Worm (Caenorhabditis elegans): ENCODE data around the gene istr-1.

istr-1 gene

ce11 chrV:12696790-12697189 lies 868 bp upstream of the istr-1 start:
- TF ChIP-seq sem-2 (GFP tag; optimal IDR thresholded peaks at IDR 0.05) (no peak), nhr-237 (tag; optimal IDR thresholded peaks at IDR 0.05) (no peak), sptf-1 (tag; optimal IDR thresholded peaks at IDR 0.05) (no peak), zip-8 (tag; optimal IDR thresholded peaks at IDR 0.05) (no peak), ceh-83 (GFP tag; optimal IDR thresholded peaks at IDR 0.05) (no peak), flh-1 (GFP tag; optimal IDR thresholded peaks at IDR 0.05) (no peak), M03D4.4 (tag; optimal IDR thresholded peaks at IDR 0.05) (no peak)

DNA sequence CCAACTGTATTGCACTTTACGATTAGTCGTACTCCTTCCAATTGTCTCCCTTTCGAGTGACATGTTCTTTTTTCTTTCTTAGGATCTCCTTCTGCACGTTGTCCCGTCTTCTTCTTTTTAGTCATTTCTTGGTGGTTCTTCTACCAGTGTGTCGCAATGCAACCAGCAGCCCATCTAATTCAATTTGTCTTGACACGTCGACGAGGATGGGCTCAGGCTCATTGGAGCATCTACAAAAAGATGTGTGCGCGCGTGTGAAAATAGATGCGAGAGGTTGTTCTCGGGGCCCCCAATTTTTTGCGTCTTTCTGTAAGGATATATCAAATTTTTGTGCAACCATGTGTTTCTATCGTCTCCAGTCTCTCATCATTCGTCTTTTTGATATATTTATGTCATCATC lies 4.0 kb downstream of the istr-1 start:
- TF ChIP-seq ces-1 (GFP tag; optimal IDR thresholded peaks at IDR 0.05), result peak; percentile 63
- no peak for TF ChIP-seq lsy-2 (tag; optimal IDR thresholded peaks at IDR 0.05)
- no peak for TF ChIP-seq pha-4 (tag; optimal IDR thresholded peaks at IDR 0.05)
- no peak for TF ChIP-seq zip-8 (tag; optimal IDR thresholded peaks at IDR 0.05)
- no peak for TF ChIP-seq nhr-237 (tag; optimal IDR thresholded peaks at IDR 0.05)
- TF ChIP-seq lin-32 (GFP tag; optimal IDR thresholded peaks at IDR 0.05), result no peak
- no peak for TF ChIP-seq tbx-8 (GFP tag; optimal IDR thresholded peaks at IDR 0.05)
- no peak for TF ChIP-seq unc-39 (tag; optimal IDR thresholded peaks at IDR 0.05)

DNA sequence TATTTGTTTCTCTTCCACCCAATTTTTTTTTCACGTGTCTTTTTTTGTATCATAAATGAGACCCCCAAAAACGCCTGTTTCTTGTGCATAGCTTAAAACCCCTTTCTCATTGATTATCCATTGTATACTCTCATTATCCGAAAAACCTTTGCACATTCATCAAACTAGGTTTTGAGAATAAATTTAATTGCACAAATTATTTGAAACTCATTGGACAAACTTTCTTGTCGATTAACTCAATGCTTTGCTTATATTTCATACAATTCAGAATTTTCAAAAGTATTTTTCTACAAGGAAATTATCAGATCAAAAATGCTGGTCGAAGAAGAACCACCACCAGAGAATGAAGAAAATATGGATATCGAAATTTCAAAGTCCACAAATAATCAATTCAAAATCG lies 6.4 kb downstream of the istr-1 start, which contains the start of gene R11D1.1:
Gene R11D1.1, plus strand, starts transcription at position 301 of the 400 bp plus-strand sequence.
- TF ChIP-seq ceh-43 (GFP tag; optimal IDR thresholded peaks at IDR 0.05) (no peak), tbx-8 (GFP tag; optimal IDR thresholded peaks at IDR 0.05) (no peak), ceh-83 (GFP tag; optimal IDR thresholded peaks at IDR 0.05) (no peak), ham-2 (GFP tag; optimal IDR thresholded peaks at IDR 0.05) (no peak), sptf-1 (tag; optimal IDR thresholded peaks at IDR 0.05) (no peak), lin-13 (tag; optimal IDR thresholded peaks at IDR 0.05) (no peak), elt-3 (tag; optimal IDR thresholded peaks at IDR 0.05) (no peak), sem-2 (GFP tag; optimal IDR thresholded peaks at IDR 0.05) (no peak), snpc-4 (tag; optimal IDR thresholded peaks at IDR 0.05) (no peak), hlh-1 (tag; optimal IDR thresholded peaks at IDR 0.05) (no peak), cnd-1 (tag; optimal IDR thresholded peaks at IDR 0.05) (no peak), nhr-237 (tag; optimal IDR thresholded peaks at IDR 0.05) (no peak), unc-120 (tag; optimal IDR thresholded peaks at IDR 0.05; ENCODE audit: poor library complexity, severe bottlenecking) (no peak)

ce11 chrV:12706511-12706910 lies 8.9 kb downstream of the istr-1 start:
- TF ChIP-seq blmp-1 (tag; optimal IDR thresholded peaks at IDR 0.05) (no peak), lin-32 (GFP tag; optimal IDR thresholded peaks at IDR 0.05) (no peak), ham-2 (GFP tag; optimal IDR thresholded peaks at IDR 0.05) (no peak), snpc-4 (tag; optimal IDR thresholded peaks at IDR 0.05) (no peak), mep-1 (tag; optimal IDR thresholded peaks at IDR 0.05) (no peak), zip-8 (tag; optimal IDR thresholded peaks at IDR 0.05) (no peak), ztf-11 (tag; optimal IDR thresholded peaks at IDR 0.05) (no peak), ceh-39 (tag; optimal IDR thresholded peaks at IDR 0.05) (no peak), tbx-8 (GFP tag; optimal IDR thresholded peaks at IDR 0.05) (no peak), unc-62 (GFP tag; optimal IDR thresholded peaks at IDR 0.05) (no peak), nhr-12 (tag; optimal IDR thresholded peaks at IDR 0.05) (no peak)

DNA sequence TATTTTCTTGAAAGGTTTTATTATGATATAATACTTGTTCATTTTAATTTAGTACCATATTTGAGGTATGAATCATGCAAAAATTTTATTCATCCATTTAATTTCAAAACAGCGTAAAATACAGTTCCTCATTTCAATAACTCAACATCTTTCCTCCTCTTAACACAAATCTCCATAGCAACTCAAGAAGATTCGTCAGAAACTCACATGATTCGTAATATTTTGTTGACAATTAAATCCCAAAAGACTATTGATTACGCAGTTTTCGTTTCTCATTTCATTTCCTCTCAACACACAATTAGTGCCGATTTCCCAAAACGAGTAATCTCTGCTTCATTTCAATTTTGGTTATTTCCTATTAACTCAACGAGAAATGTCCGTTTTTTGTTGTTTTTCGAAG lies 10.6 kb downstream of the istr-1 start, which contains the start of gene R11D1.2:
Gene R11D1.2, plus strand, starts transcription at position 301 of the 400 bp plus-strand sequence.
- no peak for TF ChIP-seq hlh-1 (tag; optimal IDR thresholded peaks at IDR 0.05)
- TF ChIP-seq lin-13 (tag; optimal IDR thresholded peaks at IDR 0.05), result no peak
- TF ChIP-seq zip-8 (tag; optimal IDR thresholded peaks at IDR 0.05), result no peak
- no peak for TF ChIP-seq sem-2 (GFP tag; optimal IDR thresholded peaks at IDR 0.05)
- TF ChIP-seq ceh-43 (GFP tag; optimal IDR thresholded peaks at IDR 0.05), result no peak
- no peak for TF ChIP-seq ceh-83 (GFP tag; optimal IDR thresholded peaks at IDR 0.05)
- TF ChIP-seq unc-39 (tag; optimal IDR thresholded peaks at IDR 0.05), result no peak
- no peak for TF ChIP-seq ceh-39 (tag; optimal IDR thresholded peaks at IDR 0.05)
- TF ChIP-seq flh-1 (GFP tag; optimal IDR thresholded peaks at IDR 0.05), result no peak

ce11 chrV:12711999-12712398 lies 14.3 kb downstream of the istr-1 start, which contains the start of gene R11D1.3:
Gene R11D1.3, minus strand, starts transcription at chrV:12712099.
- TF ChIP-seq mep-1 (tag; optimal IDR thresholded peaks at IDR 0.05) (no peak), ces-1 (GFP tag; optimal IDR thresholded peaks at IDR 0.05) (no peak), zip-8 (tag; optimal IDR thresholded peaks at IDR 0.05) (no peak), blmp-1 (tag; optimal IDR thresholded peaks at IDR 0.05) (no peak)

DNA sequence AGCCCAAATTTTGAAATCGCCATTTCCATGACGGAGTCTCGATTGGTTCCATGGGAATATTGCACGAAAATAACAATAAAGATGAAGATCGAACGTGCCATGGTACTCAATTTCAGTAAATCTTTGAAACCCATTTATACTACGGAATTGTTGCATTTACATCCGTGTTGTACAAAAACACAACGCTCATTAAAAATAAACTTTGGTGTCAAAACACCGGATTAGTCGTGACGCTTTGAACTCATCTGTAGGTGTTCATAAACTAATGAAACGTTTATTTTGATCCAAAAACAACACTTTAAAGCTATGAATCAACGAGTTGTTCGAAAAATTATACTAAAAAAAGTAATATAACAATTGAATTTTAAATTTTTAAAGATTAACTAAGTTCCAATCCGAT lies 16.5 kb downstream of the istr-1 start, which contains the start of gene R11D1.4:
Gene R11D1.4, minus strand, starts transcription at position 101 of the 400 bp plus-strand sequence.
- no peak for TF ChIP-seq unc-62 (GFP tag; optimal IDR thresholded peaks at IDR 0.05)
- TF ChIP-seq blmp-1 (tag; optimal IDR thresholded peaks at IDR 0.05), result no peak
